Worm (Caenorhabditis elegans): ENCODE results near the gene K05F1.1.

DNA sequence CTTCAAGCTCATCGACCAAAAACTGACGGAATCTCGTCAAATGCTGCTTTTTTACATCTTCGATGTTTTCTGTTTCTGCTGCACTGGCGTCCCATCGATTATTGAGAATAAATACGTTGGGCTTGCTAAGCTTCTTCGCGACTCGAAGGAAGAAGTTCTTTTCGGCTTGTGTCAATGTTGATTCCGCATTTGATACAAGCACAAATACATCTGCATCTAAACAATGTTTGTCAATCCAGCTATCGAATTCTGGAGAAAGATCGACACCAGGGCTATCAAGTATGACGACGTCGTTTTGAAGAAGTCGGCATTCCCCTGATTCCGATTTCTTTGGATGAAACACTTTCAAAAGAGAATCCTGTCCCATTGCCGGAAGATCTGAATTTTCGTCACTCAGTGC, 34.0 kb downstream of the K05F1.1 start:
- no peak for TF ChIP-seq flt-1 (GFP tag; IDR thresholded peaks at IDR 0.05)
- TF ChIP-seq ztf-29 (GFP tag; IDR thresholded peaks at IDR 0.05), result no peak
